Worm (Caenorhabditis elegans): ENCODE measurements around the gene ZK829.9.

The ZK829.9 gene

DNA sequence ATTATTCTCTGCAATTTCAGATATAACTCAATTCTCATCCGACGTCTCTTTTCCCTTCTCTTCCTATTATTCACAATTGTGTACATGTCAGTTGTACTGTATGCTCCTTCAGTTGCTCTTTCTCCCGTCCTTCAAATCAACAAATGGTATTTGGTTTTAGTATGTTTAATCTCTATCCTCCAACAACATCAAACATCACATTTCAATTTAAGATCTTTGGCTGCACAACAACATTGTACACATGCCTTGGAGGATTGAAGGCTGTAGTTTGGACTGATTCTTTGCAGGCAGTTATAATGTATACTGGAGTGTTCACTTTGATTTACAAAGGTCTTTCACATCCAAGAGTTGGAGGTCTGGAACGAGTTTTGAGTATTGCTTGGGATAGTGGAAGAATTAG, 31.8 kb upstream of the ZK829.9 start (continued):
- no peak for TF ChIP-seq sdz-12 (GFP tag; optimal IDR thresholded peaks at IDR 0.05)

DNA sequence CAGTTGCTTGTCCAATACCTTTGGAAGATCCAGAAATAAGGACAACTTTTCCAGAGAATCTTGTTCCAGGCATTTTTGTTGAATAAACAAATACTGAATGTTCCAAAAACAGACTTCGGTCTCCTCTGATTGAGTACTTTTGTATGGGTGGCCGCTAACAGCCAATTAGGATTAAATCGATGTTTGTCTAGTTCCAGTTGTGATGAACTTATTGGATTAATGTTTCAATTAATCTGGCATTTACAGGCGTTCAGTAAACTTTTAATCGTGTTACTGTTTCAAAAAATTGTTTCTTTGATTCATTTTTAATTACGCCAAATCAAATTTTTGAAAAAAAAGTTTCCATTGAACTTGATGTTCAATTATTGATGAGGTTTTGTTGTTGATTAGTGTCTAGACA, 28.0 kb upstream of the ZK829.9 start, which contains the start of gene ZK829.1:
Gene ZK829.1 (minus strand): TSS at position 101 of the 400 bp plus-strand sequence.
- TF ChIP-seq aly-2 (tag; optimal IDR thresholded peaks at IDR 0.05) (no peak), dmd-9 (GFP tag; IDR thresholded peaks at IDR 0.05) (no peak), skn-1 (tag; optimal IDR thresholded peaks at IDR 0.05) (no peak), nhr-237 (tag; optimal IDR thresholded peaks at IDR 0.05) (no peak)

ce11 chrIV:11945621-11946020, 24.7 kb upstream of the ZK829.9 start, which contains the start of gene ZK829.3:
Gene ZK829.3, minus strand, starts transcription at chrIV:11945721.
- no peak for TF ChIP-seq hmg-1.1 (GFP tag; IDR thresholded peaks at IDR 0.05)
- TF ChIP-seq sdz-12 (GFP tag; optimal IDR thresholded peaks at IDR 0.05), result no peak

DNA sequence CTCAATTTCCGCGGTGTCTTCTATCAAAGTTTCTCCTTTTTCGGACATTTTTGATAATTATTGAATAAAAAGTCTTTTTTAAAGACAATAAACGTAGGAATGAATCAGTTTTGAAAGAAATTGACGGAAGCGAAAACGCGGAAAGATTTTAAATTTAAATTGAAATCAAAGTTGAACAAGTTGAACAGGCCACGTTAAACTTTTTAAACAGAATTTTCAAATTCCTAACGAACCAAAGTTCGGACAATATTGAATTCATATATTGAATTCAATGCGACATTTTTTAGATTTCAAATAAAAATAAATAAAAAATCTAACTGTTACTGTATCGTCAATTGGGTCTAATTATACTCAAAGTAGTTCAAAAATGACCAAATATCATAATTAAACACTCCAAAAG, 20.6 kb upstream of the ZK829.9 start, which contains the start of gene hdl-1:
Gene hdl-1 (minus strand): TSS at position 101 of the 400 bp plus-strand sequence.
- TF ChIP-seq nhr-42 (GFP tag; IDR thresholded peaks at IDR 0.05) (no peak), hif-1 (tag; optimal IDR thresholded peaks at IDR 0.05) (no peak), daf-19 (GFP tag; conservative IDR thresholded peaks at IDR 0.05) (no peak), unc-130 (GFP tag; optimal IDR thresholded peaks at IDR 0.05) (no peak), lin-13 (GFP tag; optimal IDR thresholded peaks at IDR 0.05) (no peak), dmd-6 (GFP tag; IDR thresholded peaks at IDR 0.05) (no peak), ceh-82 (tag; optimal IDR thresholded peaks at IDR 0.05) (no peak), lir-3 (tag; optimal IDR thresholded peaks at IDR 0.05) (no peak), mdt-29 (GFP tag; IDR thresholded peaks at IDR 0.05) (no peak), nhr-102 (tag; optimal IDR thresholded peaks at IDR 0.05) (no peak), zip-2 (tag; optimal IDR thresholded peaks at IDR 0.05) (no peak), dpl-1 (GFP tag; optimal IDR thresholded peaks at IDR 0.05) (no peak), saeg-2 (GFP tag; IDR thresholded peaks at IDR 0.05) (no peak), gei-8 (GFP tag; optimal IDR thresholded peaks at IDR 0.05) (no peak), F44E2.7 (GFP tag; IDR thresholded peaks at IDR 0.05) (no peak), F26F4.8 (GFP tag; conservative IDR thresholded peaks at IDR 0.05) (no peak)

- no peak for TF ChIP-seq skn-1 (tag; optimal IDR thresholded peaks at IDR 0.05)
- TF ChIP-seq aha-1 (tag), result peak; percentile 56
Measured at ce11 chrIV:11950270-11950669, 20.1 kb upstream of the ZK829.9 start, which contains the start of gene tbx-36. Gene tbx-36, plus strand, starts transcription at chrIV:11950570.

DNA sequence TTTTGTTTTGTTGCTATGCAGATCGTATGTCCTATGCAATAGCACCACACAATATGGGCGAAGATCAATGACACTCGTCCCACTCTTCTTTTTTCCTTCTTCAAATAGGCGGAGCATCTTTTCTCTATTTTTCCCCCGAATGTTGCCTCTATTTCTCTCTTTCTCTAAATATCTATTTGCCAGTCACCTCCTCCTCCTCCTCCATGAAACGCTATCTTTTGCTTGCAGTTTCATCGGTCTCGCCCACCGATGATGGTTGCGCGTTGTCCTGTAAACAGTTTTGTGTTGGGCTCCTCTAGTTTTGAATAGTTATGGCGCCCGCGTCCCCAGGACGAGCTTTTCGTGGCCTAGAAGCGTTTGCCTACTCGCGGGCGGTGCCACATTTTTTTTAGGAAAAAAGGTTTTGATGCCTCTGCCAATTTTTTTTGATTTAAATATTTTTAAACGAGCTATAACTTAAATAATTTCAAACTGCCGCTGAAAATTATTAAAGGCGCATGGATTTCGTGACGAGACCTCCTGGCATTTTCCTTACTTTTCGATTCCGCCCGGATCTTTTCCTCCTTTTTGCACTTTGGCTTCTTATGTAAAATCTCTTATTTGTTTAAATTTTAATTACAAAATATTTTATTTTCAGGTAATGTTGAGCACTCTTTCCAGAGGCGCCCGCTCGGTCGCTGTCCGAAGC, 17.6 kb upstream of the ZK829.9 start, which contains the start of gene gdh-1:
Gene gdh-1 (plus strand): TSS at position 638 of the 688 bp plus-strand sequence.
- no peak for TF ChIP-seq zip-2 (tag; optimal IDR thresholded peaks at IDR 0.05)
- no peak for TF ChIP-seq ceh-62 (tag; optimal IDR thresholded peaks at IDR 0.05)
- TF ChIP-seq hmg-1.1 (GFP tag; IDR thresholded peaks at IDR 0.05), result peak; percentile 50
- TF ChIP-seq F44E2.7 (GFP tag; IDR thresholded peaks at IDR 0.05), result no peak
- TF ChIP-seq jun-1 (tag; optimal IDR thresholded peaks at IDR 0.05), result no peak
- TF ChIP-seq pqm-1 (tag; optimal IDR thresholded peaks at IDR 0.05), result peak; percentile 5
- peak in 1 of 2 experiments; percentile 44 for TF ChIP-seq hif-1 (tag; optimal IDR thresholded peaks at IDR 0.05)
- TF ChIP-seq aha-1 (tag), result peak; percentile 93
- TF ChIP-seq ceh-20 (GFP tag; IDR thresholded peaks at IDR 0.05), result 0 out of 2 replicates have a peak, but pooled peaks have one; percentile 23
- TF ChIP-seq lin-38 (GFP tag; IDR thresholded peaks at IDR 0.05), result no peak
- peak; percentile 56 for TF ChIP-seq dmd-6 (GFP tag; IDR thresholded peaks at IDR 0.05)
- TF ChIP-seq mes-2 (tag; optimal IDR thresholded peaks at IDR 0.05; ENCODE audit: poor library complexity, severe bottlenecking), result no peak
- no peak for TF ChIP-seq egl-27 (tag; optimal IDR thresholded peaks at IDR 0.05)
- TF ChIP-seq hlh-11 (tag; optimal IDR thresholded peaks at IDR 0.05), result peak; percentile 66
- TF ChIP-seq nhr-25 (tag; optimal IDR thresholded peaks at IDR 0.05; ENCODE audit: borderline replicate concordance, insufficient read depth), result no peak
- no peak for TF ChIP-seq mdt-29 (GFP tag; IDR thresholded peaks at IDR 0.05)
- TF ChIP-seq aly-2 (tag; optimal IDR thresholded peaks at IDR 0.05), result no peak
- TF ChIP-seq snpc-4 (tag; optimal IDR thresholded peaks at IDR 0.05), result no peak
- no peak for TF ChIP-seq tag-97 (GFP tag; IDR thresholded peaks at IDR 0.05)
- TF ChIP-seq lsy-2 (tag; optimal IDR thresholded peaks at IDR 0.05), result peak in 1 of 2 experiments; percentile 56
- no peak for TF ChIP-seq cey-2 (tag; optimal IDR thresholded peaks at IDR 0.05; ENCODE audit: borderline replicate concordance, insufficient read depth)
- no peak for TF ChIP-seq daf-16 (GFP tag; optimal IDR thresholded peaks at IDR 0.05)
- TF ChIP-seq daf-16 (tag; optimal IDR thresholded peaks at IDR 0.05), result peak; percentile 60
- TF ChIP-seq ZK337.2 (GFP tag; IDR thresholded peaks at IDR 0.05), result no peak
- TF ChIP-seq ctbp-1 (GFP tag; IDR thresholded peaks at IDR 0.05), result no peak
